Fruit fly (Drosophila melanogaster) whole organism, embryonic: Measurements from ENCODE around the gene SmD1.
A peak's percentile ranks its signal among the peaks of the same experiment; 100 is the strongest.

Experiments used
- Abd-B ChIP-seq: fragments of 200-800 bp; sonication (Bioruptor generic); optimal IDR thresholded peaks from 2 replicates; lab custom pipeline; 2018; ENCODE audit warnings: missing biosample characterization, mild to moderate bottlenecking, missing genetic modification characterization, moderate library complexity
- Awh ChIP-seq: fragments of 200-800 bp; sonication (Bioruptor generic); IDR thresholded peaks from 2 replicates; pipeline ENCODE4, ENCODE4 v1.3.6; 2022; ENCODE audit warnings: missing biosample characterization, missing genetic modification characterization
- Bdp1 ChIP-seq: fragments of 200-800 bp; sonication (Bioruptor generic); optimal IDR thresholded peaks from 3 replicates; lab custom pipeline; 2016; ENCODE audit warnings: missing biosample characterization, missing genetic modification characterization
- C15 ChIP-seq: fragments of 200-800 bp; sonication (Bioruptor generic); IDR thresholded peaks from 3 replicates; pipeline ENCODE4 v1.3.6; 2022; ENCODE audit warnings: missing biosample characterization, missing genetic modification characterization
- CG10431 ChIP-seq: fragments of 200-800 bp; sonication (Bioruptor generic); optimal IDR thresholded peaks from 3 replicates; lab custom pipeline; 2018; ENCODE audit warnings: missing biosample characterization, mild to moderate bottlenecking, missing genetic modification characterization
- CG11398 ChIP-seq: fragments of 200-800 bp; sonication (Bioruptor generic); optimal IDR thresholded peaks from 2 replicates; lab custom pipeline; 2016; ENCODE audit warnings: missing biosample characterization, missing genetic modification characterization
- CG11504 ChIP-seq: fragments of 200-800 bp; sonication (Bioruptor generic); optimal IDR thresholded peaks from 3 replicates; lab custom pipeline; 2019; ENCODE audit warnings: missing biosample characterization, mild to moderate bottlenecking, missing genetic modification characterization, moderate library complexity
- CG12744 ChIP-seq: fragments of 200-800 bp; sonication (Bioruptor generic); optimal IDR thresholded peaks from 2 replicates; lab custom pipeline; 2016; ENCODE audit warnings: missing biosample characterization, missing genetic modification characterization
- CG13424 ChIP-seq: fragments of 200-800 bp; sonication (Bioruptor generic); optimal IDR thresholded peaks from 2 replicates; lab custom pipeline; 2019; ENCODE audit warnings: missing biosample characterization, mild to moderate bottlenecking, missing genetic modification characterization, moderate library complexity
- CG14441 ChIP-seq: fragments of 200-800 bp; sonication (Bioruptor generic); IDR thresholded peaks from 2 replicates; pipeline ENCODE4 v1.3.6; 2022; ENCODE audit warnings: missing biosample characterization, missing genetic modification characterization
- CG17385 ChIP-seq: fragments of 200-800 bp; sonication (Bioruptor generic); optimal IDR thresholded peaks from 3 replicates; lab custom pipeline; 2018; ENCODE audit warnings: missing biosample characterization, mild to moderate bottlenecking, missing genetic modification characterization
- CG17829 ChIP-seq: fragments of 200-800 bp; optimal IDR thresholded peaks from 2 replicates; lab custom pipeline; 2019; ENCODE audit warnings: missing biosample characterization, mild to moderate bottlenecking, missing genetic modification characterization, moderate library complexity
- CG3838 ChIP-seq: fragments of 200-800 bp; sonication (Bioruptor generic); optimal IDR thresholded peaks from 3 replicates; lab custom pipeline; 2016; ENCODE audit warnings: missing biosample characterization, missing genetic modification characterization
- CG3847 ChIP-seq: fragments of 200-800 bp; sonication (Bioruptor generic); IDR thresholded peaks from 2 replicates; pipeline ENCODE4 v1.3.6; 2022; ENCODE audit warnings: missing biosample characterization, missing genetic modification characterization
- CG8944 ChIP-seq: fragments of 200-800 bp; sonication (Bioruptor generic); optimal IDR thresholded peaks from 3 replicates; lab custom pipeline; 2016; ENCODE audit warnings: missing biosample characterization, missing genetic modification characterization
- CG9876 ChIP-seq: fragments of 200-800 bp; sonication (Bioruptor generic); optimal IDR thresholded peaks from 2 replicates; lab custom pipeline; 2016; ENCODE audit warnings: missing biosample characterization, missing genetic modification characterization
- CoRest ChIP-seq: fragments of 200-800 bp; sonication (Bioruptor generic); optimal IDR thresholded peaks from 3 replicates; lab custom pipeline; 2018; ENCODE audit warnings: missing biosample characterization, mild to moderate bottlenecking, missing genetic modification characterization, moderate library complexity
- Dad ChIP-seq: fragments of 200-800 bp; sonication (Bioruptor generic); optimal IDR thresholded peaks from 3 replicates; lab custom pipeline; 2016; ENCODE audit warnings: missing biosample characterization, missing genetic modification characterization
- E2f1 ChIP-seq: fragments of 200-800 bp; sonication (Bioruptor generic); IDR thresholded peaks from 2 replicates; pipeline ENCODE4 v1.3.6; 2022; ENCODE audit warnings: missing biosample characterization, missing genetic modification characterization
- Eip74EF ChIP-seq, 2 experiments: fragments of 200-800 bp in 1 of 2; fragments of >200 bp in 1 of 2; sonication (Bioruptor generic) in 1 of 2; optimal IDR thresholded peaks; 2 replicates each; lab custom pipeline; 2017 to 2019; ENCODE audit warnings: missing biosample characterization in 2 of 2, missing genetic modification characterization in 2 of 2, mild to moderate bottlenecking in 1 of 2, moderate library complexity in 1 of 2
- Elba2 ChIP-seq: fragments of 200-800 bp; sonication (Bioruptor generic); optimal IDR thresholded peaks from 3 replicates; lab custom pipeline; 2016; ENCODE audit warnings: missing biosample characterization, missing genetic modification characterization
- Ets65A ChIP-seq: fragments of 200-800 bp; sonication (Bioruptor generic); peaks from one replicate; lab custom pipeline; 2016; ENCODE audit warnings: missing biosample characterization, missing genetic modification characterization
- Ets97D ChIP-seq: fragments of 200-800 bp; sonication (Bioruptor generic); optimal IDR thresholded peaks from 3 replicates; lab custom pipeline; 2016; ENCODE audit warnings: missing biosample characterization, missing genetic modification characterization
- HHEX ChIP-seq: fragments of 200-800 bp; sonication (Bioruptor generic); optimal IDR thresholded peaks from 3 replicates; lab custom pipeline; 2017; ENCODE audit warnings: missing biosample characterization, mild to moderate bottlenecking, missing genetic modification characterization, missing genetic modification reagents
- HmgD ChIP-seq: fragments of 200-800 bp; sonication (Bioruptor generic); optimal IDR thresholded peaks from 3 replicates; lab custom pipeline; 2016; ENCODE audit warnings: missing biosample characterization, missing genetic modification characterization
- Hmr ChIP-seq: fragments of 200-800 bp; sonication (Bioruptor generic); optimal IDR thresholded peaks from 3 replicates; lab custom pipeline; 2017; ENCODE audit warnings: mild to moderate bottlenecking, missing biosample characterization, missing genetic modification reagents, missing genetic modification characterization
- Jarid2 ChIP-seq: fragments of 200-800 bp; sonication (Bioruptor generic); optimal IDR thresholded peaks from 3 replicates; lab custom pipeline; 2017; ENCODE audit warnings: mild to moderate bottlenecking, missing biosample characterization, missing genetic modification reagents, missing genetic modification characterization
- Lhr ChIP-seq: fragments of 200-800 bp; sonication (Bioruptor generic); optimal IDR thresholded peaks from 3 replicates; lab custom pipeline; 2017; ENCODE audit warnings: mild to moderate bottlenecking, missing biosample characterization, missing genetic modification reagents, missing genetic modification characterization
- Lpt ChIP-seq: fragments of >200 bp; optimal IDR thresholded peaks from 2 replicates; lab custom pipeline; 2018; ENCODE audit warnings: missing biosample characterization, missing genetic modification characterization
- NC2β ChIP-seq: fragments of 200-800 bp; sonication (Bioruptor generic); optimal IDR thresholded peaks from 2 replicates; lab custom pipeline; 2016; ENCODE audit warnings: missing biosample characterization, missing genetic modification characterization
- Nf-YA ChIP-seq: fragments of 200-800 bp; sonication (Bioruptor generic); IDR thresholded peaks from 2 replicates; pipeline ENCODE4 v1.3.6; 2022; ENCODE audit warnings: missing biosample characterization, missing genetic modification characterization
- Nf-YC ChIP-seq: fragments of 200-800 bp; optimal IDR thresholded peaks from 3 replicates; lab custom pipeline; 2019; ENCODE audit warnings: missing biosample characterization, mild to moderate bottlenecking, missing genetic modification characterization, moderate library complexity
- Poxn ChIP-seq: fragments of 200-800 bp; sonication (Bioruptor generic); IDR thresholded peaks from 2 replicates; pipeline ENCODE4 v1.3.6; 2022; ENCODE audit warnings: missing biosample characterization, missing genetic modification characterization
- Ptx1 ChIP-seq: fragments of 200-800 bp; sonication (Bioruptor generic); IDR thresholded peaks from 2 replicates; pipeline ENCODE4 v1.3.6; 2022; ENCODE audit warnings: missing biosample characterization, missing genetic modification characterization
- Sry-β ChIP-seq: fragments of 200-800 bp; sonication (Bioruptor generic); optimal IDR thresholded peaks from 2 replicates; lab custom pipeline; 2018; ENCODE audit warnings: missing biosample characterization, mild to moderate bottlenecking, missing genetic modification characterization, moderate library complexity
- TFAM ChIP-seq: fragments of 200-800 bp; sonication (Bioruptor generic); optimal IDR thresholded peaks from 2 replicates; lab custom pipeline; 2017; ENCODE audit warnings: missing biosample characterization, missing genetic modification characterization, inconsistent platforms
- Trl ChIP-seq, 3 experiments: fragments of >200 bp in 2 of 3; fragments of 200-800 bp in 1 of 3; sonication (Bioruptor generic) in 1 of 3; optimal IDR thresholded peaks; 2 replicates in 1 of 3; 3 replicates in 2 of 3; lab custom pipeline; 2016 to 2017; ENCODE audit warnings: missing biosample characterization in 1 of 3, missing genetic modification characterization in 1 of 3
- al ChIP-seq: fragments of 200-800 bp; sonication (Bioruptor generic); IDR thresholded peaks from 2 replicates; pipeline ENCODE4 v1.3.6; 2022; ENCODE audit warnings: missing biosample characterization, missing genetic modification characterization
- esg ChIP-seq: fragments of 200-800 bp; sonication (Bioruptor generic); conservative IDR thresholded peaks from 2 replicates; pipeline ENCODE4 v1.3.6; 2022; ENCODE audit warnings: missing biosample characterization, missing genetic modification characterization
- exex ChIP-seq: fragments of 200-800 bp; sonication (Bioruptor generic); optimal IDR thresholded peaks from 4 replicates; lab custom pipeline; 2018; ENCODE audit warnings: missing biosample characterization, mild to moderate bottlenecking, missing genetic modification characterization, moderate library complexity
- gem ChIP-seq: fragments of 200-800 bp; sonication (Bioruptor generic); optimal IDR thresholded peaks from 2 replicates; lab custom pipeline; 2019; ENCODE audit warnings: missing biosample characterization, mild to moderate bottlenecking, missing genetic modification characterization, moderate library complexity
- mld ChIP-seq: fragments of 200-800 bp; sonication (Bioruptor generic); IDR thresholded peaks from 3 replicates; pipeline ENCODE4 v1.3.6; 2022; ENCODE audit warnings: missing biosample characterization, missing genetic modification characterization; ENCODE audit not compliant: partially characterized antibody
- p53 ChIP-seq: fragments of 200-800 bp; sonication (Bioruptor generic); optimal IDR thresholded peaks from 2 replicates; lab custom pipeline; 2016; ENCODE audit warnings: missing biosample characterization, missing genetic modification characterization
- prd ChIP-seq, 3 experiments: fragments of >200 bp in 2 of 3; fragments of 200-800 bp in 1 of 3; sonication (Bioruptor generic) in 1 of 3; optimal IDR thresholded peaks in 2 of 3; IDR thresholded peaks in 1 of 3; 2 replicates in 2 of 3; 3 replicates in 1 of 3; pipeline versions ENCODE4 v1.3.6 to Lab custom; 2017 to 2022; ENCODE audit warnings: missing biosample characterization in 1 of 3, missing genetic modification characterization in 1 of 3
- salm ChIP-seq: fragments of 200-800 bp; sonication (Bioruptor generic); optimal IDR thresholded peaks from 2 replicates; lab custom pipeline; 2018; ENCODE audit warnings: missing biosample characterization, mild to moderate bottlenecking, missing genetic modification characterization
- sqz ChIP-seq: fragments of 200-800 bp; sonication (Bioruptor generic); optimal IDR thresholded peaks from 3 replicates; lab custom pipeline; 2018; ENCODE audit warnings: missing biosample characterization, mild to moderate bottlenecking, missing genetic modification characterization
- sug ChIP-seq: fragments of 200-800 bp; optimal IDR thresholded peaks from 2 replicates; lab custom pipeline; 2019; ENCODE audit warnings: missing biosample characterization, mild to moderate bottlenecking, missing genetic modification characterization, moderate library complexity
- tll ChIP-seq, 2 experiments: fragments of 200-800 bp in 1 of 2; fragments of >200 bp in 1 of 2; sonication (Bioruptor generic) in 1 of 2; optimal IDR thresholded peaks; 2 replicates each; lab custom pipeline; 2017 to 2019; ENCODE audit warnings: missing biosample characterization in 2 of 2, missing genetic modification characterization in 2 of 2, mild to moderate bottlenecking in 1 of 2, moderate library complexity in 1 of 2
- trem ChIP-seq: fragments of 200-800 bp; optimal IDR thresholded peaks from 3 replicates; lab custom pipeline; 2019; ENCODE audit warnings: missing biosample characterization, mild to moderate bottlenecking, missing genetic modification characterization, moderate library complexity
- ttk ChIP-seq: fragments of 200-800 bp; sonication (Bioruptor generic); IDR thresholded peaks from 2 replicates; pipeline ENCODE4 v2.1.2; 2022; ENCODE audit warnings: missing biosample characterization, missing genetic modification characterization
- usp ChIP-seq: fragments of >200 bp; optimal IDR thresholded peaks from 2 replicates; lab custom pipeline; 2017; ENCODE audit warnings: missing biosample characterization, missing genetic modification characterization

Gene SmD1

DNA sequence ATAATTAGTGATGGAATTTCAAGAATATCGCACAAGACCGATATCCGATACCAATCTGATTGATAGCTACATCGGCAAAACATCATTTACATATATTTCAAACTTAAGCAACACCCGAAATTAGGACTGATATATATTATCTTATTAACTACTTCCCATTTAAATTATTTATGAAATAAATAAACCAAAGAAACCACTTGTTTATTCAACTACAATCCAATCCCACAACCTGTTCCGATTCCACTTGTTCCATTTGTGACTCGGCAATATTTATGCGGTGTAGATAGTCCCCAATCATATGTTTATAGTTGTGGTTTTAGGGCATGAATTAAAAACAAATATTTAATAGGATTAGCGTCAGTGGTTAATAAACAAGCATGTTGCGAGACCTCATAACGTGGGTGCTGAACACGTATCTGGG is 20.4 kb upstream of the SmD1 start, which contains the start of the genes CG10973 and Vps13D (continued):
- TF ChIP-seq Trl (optimal IDR thresholded peaks at IDR 0.05; lab: Kevin White, UChicago) (no peak), Trl (GFP tag; optimal IDR thresholded peaks at IDR 0.05; lab: Kevin White, UChicago) (peak; percentile 24), CG10431 (GFP tag; lab: Kevin White, UChicago) (no peak), ttk (no peak), NC2β (peak; percentile 18), CG13424 (tag; lab: Kevin White, UChicago) (peak; percentile 80), Ets97D (peak; percentile 64), CG17385 (GFP tag; lab: Kevin White, UChicago) (no peak), CG14441 (GFP tag; lab: Robert Waterston, UW) (no peak), al (no peak), exex (tag; lab: Kevin White, UChicago) (no peak), Elba2 (GFP tag; lab: Kevin White, UChicago) (peak; percentile 5), E2f1 (GFP tag; lab: Robert Waterston, UW) (no peak), sug (tag; lab: Kevin White, UChicago) (no peak), Hmr (no peak), CG9876 (GFP tag; lab: Kevin White, UChicago) (no peak), Sry-β (peak; percentile 61), gem (tag; lab: Kevin White, UChicago) (no peak), CG3847 (GFP tag; lab: Robert Waterston, UW) (no peak; the same call in 1 of the 2 replicates), CG11504 (tag; lab: Kevin White, UChicago) (no peak), C15 (no peak), Poxn (GFP tag; lab: Robert Waterston, UW) (no peak), Lpt (GFP tag; lab: Kevin White, UChicago) (no peak), Ptx1 (GFP tag; lab: Robert Waterston, UW) (no peak), Nf-YA (GFP tag; lab: Robert Waterston, UW) (no peak), Bdp1 (GFP tag; lab: Kevin White, UChicago) (peak; percentile 45), CG17829 (tag; lab: Kevin White, UChicago) (no peak), usp (no peak), esg (GFP tag; lab: Robert Waterston, UW) (no peak), Jarid2 (no peak), p53 (GFP tag; lab: Kevin White, UChicago) (no peak), TFAM (GFP tag; lab: Kevin White, UChicago) (peak; percentile 27), sqz (no peak), Eip74EF (GFP tag; optimal IDR thresholded peaks at IDR 0.05; lab: Kevin White, UChicago) (no peak), Ets65A (GFP tag; lab: Kevin White, UChicago) (no peak), Dad (GFP tag; lab: Kevin White, UChicago) (no peak), Lhr (GFP tag; lab: Kevin White, UChicago) (peak; percentile 59), CG11398 (GFP tag; lab: Kevin White, UChicago) (peak; percentile 38), salm (tag; lab: Kevin White, UChicago) (no peak), CG12744 (GFP tag; lab: Kevin White, UChicago) (no peak), HmgD (GFP tag; lab: Kevin White, UChicago) (no peak), CoRest (no peak), CG8944 (GFP tag; lab: Kevin White, UChicago) (no peak), mld (GFP tag; lab: Robert Waterston, UW) (peak; percentile 77; the same call in 2 of the 3 replicates), tll (GFP tag; optimal IDR thresholded peaks at IDR 0.05; lab: Kevin White, UChicago) (peak in 1 of 2 experiments; percentile 61), prd (optimal IDR thresholded peaks at IDR 0.05; lab: Kevin White, UChicago) (no peak), prd (GFP tag; IDR thresholded peaks at IDR 0.05; lab: Robert Waterston, UW) (no peak), CG3838 (peak; percentile 33), trem (peak; percentile 90), Nf-YC (tag; lab: Kevin White, UChicago) (no peak), Abd-B (no peak), HHEX (no peak), Awh (GFP tag; lab: Robert Waterston, UW) (no peak)
